Fruit fly (Drosophila melanogaster): ENCODE results near the gene Myt1.
A peak's percentile ranks its signal among the peaks of the same experiment; 100 is the strongest.

Myt1 gene

DNA sequence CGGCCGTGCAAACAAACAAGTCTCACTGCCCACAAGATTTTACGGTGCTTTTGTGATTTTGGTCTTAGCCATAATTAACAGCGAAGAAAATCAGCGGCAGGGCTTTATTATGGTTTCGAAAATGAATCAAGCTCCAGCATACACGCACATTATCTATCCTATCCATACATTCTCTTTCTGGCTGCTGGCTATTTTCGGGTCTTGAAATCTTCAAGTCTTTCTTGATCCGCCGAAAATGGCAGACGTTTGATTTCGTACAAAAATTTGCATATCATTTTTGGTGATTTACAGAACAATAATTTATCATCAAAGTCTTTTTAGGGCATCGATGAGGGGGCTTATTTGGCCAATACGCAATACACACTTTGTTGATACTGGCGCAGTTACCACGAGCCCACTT lies 9.4 kb upstream of the Myt1 start:
- TF ChIP-seq Snoo (tag; optimal IDR thresholded peaks at IDR 0.05) (no peak), CG8159 (tag; optimal IDR thresholded peaks at IDR 0.05) (no peak), CG14655 (GFP tag; optimal IDR thresholded peaks at IDR 0.05) (no peak), CG4496 (GFP tag; IDR thresholded peaks at IDR 0.05) (no peak), CG34367 (tag; optimal IDR thresholded peaks at IDR 0.05) (no peak), CG10348 (GFP tag; IDR thresholded peaks at IDR 0.05) (no peak), CG12605 (GFP tag; IDR thresholded peaks at IDR 0.05) (no peak), Ets98B (GFP tag; IDR thresholded peaks at IDR 0.05) (no peak), CG8301 (tag; optimal IDR thresholded peaks at IDR 0.05) (no peak), CG9948 (tag; optimal IDR thresholded peaks at IDR 0.05) (no peak), CG17806 (tag; optimal IDR thresholded peaks at IDR 0.05) (no peak), fd96Ca (GFP tag; IDR thresholded peaks at IDR 0.05) (no peak), Pif1B (GFP tag; optimal IDR thresholded peaks at IDR 0.05) (no peak), CG32121 (GFP tag; IDR thresholded peaks at IDR 0.05) (no peak), CG13204 (GFP tag; optimal IDR thresholded peaks at IDR 0.05) (no peak), gl (tag; optimal IDR thresholded peaks at IDR 0.05) (no peak)

DNA sequence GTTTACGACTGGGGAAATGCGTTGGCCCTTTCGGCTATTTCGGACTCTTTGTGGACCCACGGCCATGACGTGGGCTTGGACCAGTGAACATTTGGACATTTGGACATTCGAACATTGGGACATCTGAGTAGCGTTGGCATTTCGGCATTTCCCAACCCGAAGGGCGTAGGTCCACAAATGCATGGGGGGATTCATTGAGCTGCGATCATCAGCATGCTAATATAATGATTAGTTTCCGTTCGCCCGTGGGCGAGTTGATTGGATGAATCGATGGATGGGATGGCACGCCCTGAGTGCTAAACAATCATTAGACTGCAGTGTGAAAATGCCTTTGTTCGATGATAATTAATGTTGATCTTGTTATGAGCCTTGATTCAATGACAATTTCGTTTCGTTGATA lies 8.1 kb upstream of the Myt1 start:
- TF ChIP-seq Snoo (tag; optimal IDR thresholded peaks at IDR 0.05) (no peak), CG4496 (GFP tag; IDR thresholded peaks at IDR 0.05) (no peak), CG9948 (tag; optimal IDR thresholded peaks at IDR 0.05) (no peak), EcR (GFP tag; optimal IDR thresholded peaks at IDR 0.05) (no peak), CG10348 (GFP tag; IDR thresholded peaks at IDR 0.05) (no peak), CG8301 (tag; optimal IDR thresholded peaks at IDR 0.05) (no peak), rn (GFP tag; IDR thresholded peaks at IDR 0.05) (no peak), fd96Ca (GFP tag; IDR thresholded peaks at IDR 0.05) (no peak), Pif1A (GFP tag; optimal IDR thresholded peaks at IDR 0.05) (no peak), CG15710 (tag; optimal IDR thresholded peaks at IDR 0.05) (no peak), CG8159 (tag; optimal IDR thresholded peaks at IDR 0.05) (no peak), CG14655 (GFP tag; optimal IDR thresholded peaks at IDR 0.05) (no peak), Ets98B (GFP tag; IDR thresholded peaks at IDR 0.05) (no peak), CG12605 (GFP tag; IDR thresholded peaks at IDR 0.05) (no peak), gl (tag; optimal IDR thresholded peaks at IDR 0.05) (no peak), CG13204 (GFP tag; optimal IDR thresholded peaks at IDR 0.05) (no peak), CG32121 (GFP tag; IDR thresholded peaks at IDR 0.05) (no peak), CG17806 (tag; optimal IDR thresholded peaks at IDR 0.05) (no peak), D1 (tag; optimal IDR thresholded peaks at IDR 0.05) (no peak)

DNA sequence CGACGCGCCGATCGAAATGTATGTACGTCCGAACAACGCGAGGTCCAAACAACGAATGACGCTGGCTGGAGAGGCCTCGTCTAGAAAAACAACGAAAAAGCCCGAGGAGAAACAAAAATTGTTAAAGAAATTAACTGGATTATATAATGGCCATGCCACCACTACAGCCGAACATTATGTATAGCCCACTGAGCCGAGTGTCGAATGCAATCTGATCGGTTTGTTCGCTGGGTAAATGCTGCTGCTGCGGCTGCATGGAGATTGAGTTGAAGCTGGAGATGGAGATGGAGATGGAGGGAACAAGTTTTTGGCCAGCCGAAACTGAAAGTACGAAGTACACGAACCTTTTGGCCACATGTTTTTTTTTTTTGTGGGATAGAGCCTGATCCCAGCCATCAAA lies 7.2 kb upstream of the Myt1 start, which contains the start of gene Cralbp:
Gene Cralbp, minus strand, starts transcription at position 115 of the 400 bp plus-strand sequence.
- TF ChIP-seq Snoo (tag; optimal IDR thresholded peaks at IDR 0.05): no peak
- 0 out of 3 replicates have a peak, but pooled peaks have one; percentile 36 for TF ChIP-seq CG4496 (GFP tag; IDR thresholded peaks at IDR 0.05)

DNA sequence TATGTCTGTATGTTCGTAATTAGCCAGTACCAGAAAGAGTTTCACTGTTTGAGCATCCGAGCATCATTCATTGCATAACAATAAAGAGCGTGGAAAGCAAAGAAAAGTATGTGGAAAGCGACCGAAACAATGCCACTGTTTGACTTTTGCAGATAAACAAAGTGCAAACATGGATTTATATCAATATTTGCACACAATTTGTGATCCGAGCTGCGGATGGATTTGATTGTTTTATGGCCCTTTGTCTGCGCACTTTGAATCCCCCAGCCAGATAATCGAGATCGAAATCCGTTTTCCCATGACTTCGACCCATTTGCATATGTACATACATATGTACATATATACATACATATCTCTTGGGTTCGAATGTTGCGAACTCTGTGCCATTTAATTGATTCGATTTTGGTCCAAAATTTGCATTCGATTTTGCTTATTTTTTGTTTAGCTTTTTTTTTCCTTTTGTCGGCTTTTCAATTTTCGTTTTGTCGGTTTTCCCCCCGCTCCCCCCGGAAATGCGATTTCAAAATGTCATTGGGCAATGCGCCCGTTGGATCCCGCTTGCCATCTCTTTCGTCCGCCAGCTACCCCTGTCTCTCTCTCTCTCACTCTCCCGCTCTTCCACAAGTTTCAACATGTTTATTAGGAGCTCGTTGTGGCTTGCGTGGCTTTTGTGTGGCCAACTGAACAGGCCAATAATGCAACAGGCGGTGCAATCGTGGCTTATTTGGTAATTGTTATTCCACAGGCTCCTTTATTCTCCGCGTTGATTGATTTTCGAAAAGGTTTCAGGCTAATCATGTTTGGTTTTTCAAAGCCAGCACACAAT lies 6.1 kb upstream of the Myt1 start:
- TF ChIP-seq Ets98B (GFP tag; IDR thresholded peaks at IDR 0.05) (no peak; the same call in 1 of the 2 replicates), CG12605 (GFP tag; IDR thresholded peaks at IDR 0.05) (0 out of 2 replicates have a peak, but pooled peaks have one; percentile 30), CG4496 (GFP tag; IDR thresholded peaks at IDR 0.05) (peak; percentile 43; the same call in 1 of the 3 replicates), CG14655 (GFP tag; optimal IDR thresholded peaks at IDR 0.05) (no peak), CG17806 (tag; optimal IDR thresholded peaks at IDR 0.05) (no peak), CG32121 (GFP tag; IDR thresholded peaks at IDR 0.05) (0 out of 2 replicates have a peak, but pooled peaks have one; percentile 9), CG10348 (GFP tag; IDR thresholded peaks at IDR 0.05) (no peak)

DNA sequence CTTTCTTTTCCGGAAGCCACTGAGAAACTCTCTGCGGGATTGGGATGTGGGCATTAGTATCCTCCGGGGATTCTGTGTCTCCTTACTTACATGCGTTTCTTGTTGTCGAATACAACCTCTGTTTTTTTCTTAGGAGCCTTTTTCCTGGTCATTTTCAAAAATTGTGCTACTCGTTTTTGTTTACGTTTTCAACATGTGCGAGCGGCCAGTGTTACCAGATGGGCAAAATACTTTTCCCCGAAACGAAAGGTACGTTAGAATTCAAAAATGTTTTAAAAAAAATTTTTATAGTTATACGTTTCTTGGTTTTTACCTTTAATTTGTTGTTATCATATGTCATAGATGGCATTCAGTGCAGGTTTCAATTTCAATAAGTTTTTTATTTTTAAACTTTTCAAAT lies 2.3 kb downstream of the Myt1 start, which contains the start of gene vito:
Gene vito, minus strand, starts transcription at position 220 of the 400 bp plus-strand sequence.
- TF ChIP-seq CG34367 (tag; optimal IDR thresholded peaks at IDR 0.05) (no peak), CG10348 (GFP tag; IDR thresholded peaks at IDR 0.05) (no peak), EcR (GFP tag; optimal IDR thresholded peaks at IDR 0.05) (no peak), Snoo (tag; optimal IDR thresholded peaks at IDR 0.05) (no peak), rn (GFP tag; IDR thresholded peaks at IDR 0.05) (no peak), Ets98B (GFP tag; IDR thresholded peaks at IDR 0.05) (no peak), CG14655 (GFP tag; optimal IDR thresholded peaks at IDR 0.05) (no peak), Pif1B (GFP tag; optimal IDR thresholded peaks at IDR 0.05) (no peak)

DNA sequence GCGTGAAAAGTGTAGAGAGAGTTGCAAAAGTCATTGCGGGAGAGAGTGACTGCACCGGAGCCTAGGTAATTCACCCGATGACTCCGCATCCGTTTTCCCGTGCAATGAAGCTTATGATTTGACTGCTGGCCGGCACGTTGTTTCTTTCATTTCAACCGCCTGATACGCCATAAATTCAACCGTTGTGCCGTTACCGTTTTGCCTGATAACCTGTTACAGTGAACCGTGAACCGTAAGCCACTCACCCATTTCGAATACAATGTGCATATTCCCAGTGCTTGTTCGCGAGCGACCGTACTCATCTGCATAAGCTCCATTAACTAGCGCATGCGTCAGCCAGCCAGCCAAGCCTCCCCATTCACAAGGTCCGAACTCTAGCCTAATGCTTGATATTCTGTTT lies 4.6 kb downstream of the Myt1 start:
- TF ChIP-seq Snoo (tag; optimal IDR thresholded peaks at IDR 0.05) (no peak), EcR (GFP tag; optimal IDR thresholded peaks at IDR 0.05) (peak; percentile 22), CG4496 (GFP tag; IDR thresholded peaks at IDR 0.05) (0 out of 3 replicates have a peak, but pooled peaks have one; percentile 9), CG8159 (tag; optimal IDR thresholded peaks at IDR 0.05) (no peak)

All from whole organism, pupa.